Fruit fly (Drosophila melanogaster) whole organism, pupa: ENCODE data around the gene homer.

Experiments
- CG32121 ChIP-seq: fragments of 200-800 bp; sonication (Bioruptor generic); IDR thresholded peaks from 2 replicates; pipeline ENCODE4 v1.3.6; 2022; ENCODE audit warnings: missing biosample characterization, missing genetic modification characterization
- CG34367 ChIP-seq: fragments of 200-800 bp; sonication (Bioruptor generic); optimal IDR thresholded peaks from 2 replicates; lab custom pipeline; 2018; ENCODE audit warnings: missing biosample characterization, mild to moderate bottlenecking, missing genetic modification characterization
- CG9948 ChIP-seq: fragments of 200-800 bp; sonication (Bioruptor generic); optimal IDR thresholded peaks from 2 replicates; lab custom pipeline; 2018; ENCODE audit warnings: missing biosample characterization, mild to moderate bottlenecking, missing genetic modification characterization, moderate library complexity
- EcR ChIP-seq: fragments of 200-800 bp; sonication (Bioruptor generic); optimal IDR thresholded peaks from 3 replicates; lab custom pipeline; 2019; ENCODE audit warnings: missing biosample characterization, missing genetic modification characterization, mild to moderate bottlenecking, moderate library complexity, missing genetic modification reagents

- TF ChIP-seq CG34367 (tag; lab: Kevin White, UChicago) (no peak), CG32121 (no peak), EcR (GFP tag; lab: Kevin White, UChicago) (no peak), CG9948 (tag; lab: Kevin White, UChicago) (no peak)
These were observed 6.2 kb downstream of the homer start for dm6 chr2L:6716921-6717320.
